Worm (Caenorhabditis elegans) whole organism, L1 larva: ENCODE measurements around the gene ttc-39B.

ENCODE experiments used
- Y116A8C.19 ChIP-seq: sonication (generic microtip); optimal IDR thresholded peaks from 2 replicates; lab custom pipeline; 2016; ENCODE audit warnings: missing compliant biosample characterization, missing genetic modification characterization, borderline replicate concordance
- ama-1 ChIP-seq: fragments of 150-350 bp; optimal IDR thresholded peaks from 2 replicates; lab custom pipeline; 2014
- ceh-63 ChIP-seq: fragments of 200-800 bp; sonication (Bioruptor generic); optimal IDR thresholded peaks from 2 replicates; lab custom pipeline; 2018; ENCODE audit warnings: mild to moderate bottlenecking, missing genetic modification characterization, missing compliant biosample characterization
- ceh-82 ChIP-seq, 3 experiments: fragments of 150-350 bp in 1 of 3; sonication (generic microtip) in 2 of 3; optimal IDR thresholded peaks; 2 replicates each; lab custom pipeline; 2014 to 2017; ENCODE audit warnings: missing biosample characterization in 3 of 3, missing genetic modification characterization in 3 of 3
- ceh-88 ChIP-seq: fragments of 200-800 bp; sonication (Bioruptor generic); IDR thresholded peaks from 2 replicates; pipeline ENCODE4 v1.3.6; 2022; ENCODE audit warnings: missing genetic modification characterization, missing compliant biosample characterization
- dpl-1 ChIP-seq, 3 experiments: fragments of 150-350 bp in 2 of 3; sonication (generic microtip) in 1 of 3; optimal IDR thresholded peaks; 2 replicates each; lab custom pipeline; 2014 to 2017; ENCODE audit warnings: missing biosample characterization in 3 of 3, missing genetic modification characterization in 3 of 3, missing genetic modification reagents in 3 of 3
- fkh-10 ChIP-seq: sonication (generic microtip); optimal IDR thresholded peaks from 2 replicates; lab custom pipeline; 2017; ENCODE audit warnings: missing biosample characterization, missing genetic modification reagents, missing genetic modification characterization
- lin-35 ChIP-seq, 2 experiments: fragments of 150-350 bp; optimal IDR thresholded peaks; 2 replicates each; lab custom pipeline; 2014; ENCODE audit warnings: missing biosample characterization in 2 of 2, missing genetic modification characterization in 2 of 2, missing genetic modification reagents in 2 of 2
- nhr-12 ChIP-seq: sonication (generic microtip); optimal IDR thresholded peaks from 2 replicates; lab custom pipeline; 2017; ENCODE audit warnings: missing biosample characterization, missing genetic modification characterization
- pax-3 ChIP-seq: fragments of 200-800 bp; sonication (Bioruptor generic); optimal IDR thresholded peaks from 2 replicates; lab custom pipeline; 2018; ENCODE audit warnings: mild to moderate bottlenecking, missing genetic modification characterization, moderate library complexity, missing compliant biosample characterization
- sup-37 ChIP-seq: fragments of 200-800 bp; sonication (Bioruptor generic); optimal IDR thresholded peaks from 2 replicates; lab custom pipeline; 2018; ENCODE audit warnings: mild to moderate bottlenecking, missing genetic modification characterization, missing compliant biosample characterization
- unc-130 ChIP-seq: fragments of 150-350 bp; optimal IDR thresholded peaks from 2 replicates; lab custom pipeline; 2017; ENCODE audit warnings: missing biosample characterization, missing genetic modification characterization, inconsistent platforms

DNA sequence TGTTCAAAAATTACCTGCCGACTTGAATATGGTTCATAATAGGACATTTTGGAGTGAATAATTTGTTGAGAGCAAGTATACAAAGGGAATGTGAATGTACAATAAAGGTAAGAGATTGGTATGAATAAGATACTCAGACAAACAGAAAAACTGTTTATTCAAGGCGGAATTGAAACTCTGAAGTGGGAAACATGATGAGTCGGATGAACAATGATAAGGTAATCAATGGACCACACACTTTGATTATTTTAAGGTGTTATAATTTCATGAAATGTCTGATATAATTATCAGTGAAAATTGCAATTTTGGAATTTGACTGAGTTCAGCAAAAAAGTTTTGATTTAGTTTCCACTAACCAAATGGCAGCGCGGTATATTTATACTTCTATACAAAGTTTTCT lies 5.7 kb upstream of the ttc-39B start:
- TF ChIP-seq fkh-10 (GFP tag; lab: Kevin White, UChicago) (no peak), ama-1 (lab: Kevin White, UChicago) (no peak), ceh-63 (GFP tag; lab: Kevin White, UChicago) (no peak), dpl-1 (GFP tag; optimal IDR thresholded peaks at IDR 0.05; lab: Kevin White, UChicago) (no peak), Y116A8C.19 (no peak), unc-130 (tag; lab: Kevin White, UChicago) (no peak), ceh-88 (GFP tag; lab: Robert Waterston, UW) (no peak), ceh-82 (tag; optimal IDR thresholded peaks at IDR 0.05; lab: Kevin White, UChicago) (no peak), nhr-12 (tag; lab: Kevin White, UChicago) (no peak), lin-35 (GFP tag; optimal IDR thresholded peaks at IDR 0.05; lab: Kevin White, UChicago) (peak in 1 of 2 experiments; percentile 6), sup-37 (no peak), pax-3 (tag; lab: Kevin White, UChicago) (no peak)
